Worm (Caenorhabditis elegans): ENCODE results near the gene mrps-24.

DNA sequence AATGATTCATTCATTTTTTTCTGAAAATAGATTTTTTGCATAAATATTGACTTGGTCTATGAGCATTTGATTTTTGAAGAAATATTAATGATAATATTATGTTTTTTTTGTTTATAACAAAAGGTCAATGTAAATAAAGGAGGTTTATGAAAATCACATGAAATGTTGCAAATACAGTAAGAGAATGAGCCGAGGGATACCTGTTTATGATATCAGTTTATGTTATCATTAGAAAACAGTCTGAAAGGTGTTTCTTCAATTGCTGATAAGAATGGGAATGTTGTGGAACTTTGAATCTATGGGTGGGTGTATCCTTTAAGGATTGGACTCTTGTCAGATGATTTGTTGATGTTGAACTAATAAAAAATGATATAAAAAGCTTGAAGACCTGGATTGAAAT, 24.3 kb downstream of the mrps-24 start:
- TF ChIP-seq sea-1 (GFP tag; conservative IDR thresholded peaks at IDR 0.05): no peak
- no peak for TF ChIP-seq ceh-13 (GFP tag; optimal IDR thresholded peaks at IDR 0.05)
- TF ChIP-seq tbx-11 (GFP tag; IDR thresholded peaks at IDR 0.05): no peak
- no peak for TF ChIP-seq ama-1 (optimal IDR thresholded peaks at IDR 0.05)
- TF ChIP-seq ceh-36 (tag; optimal IDR thresholded peaks at IDR 0.05): no peak
- TF ChIP-seq hmbx-1 (tag; optimal IDR thresholded peaks at IDR 0.05): no peak
- TF ChIP-seq F13C5.2 (tag; optimal IDR thresholded peaks at IDR 0.05): no peak

Measured in whole organism, early embryonic.